Fruit fly (Drosophila melanogaster): Measurements from ENCODE around the gene Hmx.

Gene Hmx

DNA sequence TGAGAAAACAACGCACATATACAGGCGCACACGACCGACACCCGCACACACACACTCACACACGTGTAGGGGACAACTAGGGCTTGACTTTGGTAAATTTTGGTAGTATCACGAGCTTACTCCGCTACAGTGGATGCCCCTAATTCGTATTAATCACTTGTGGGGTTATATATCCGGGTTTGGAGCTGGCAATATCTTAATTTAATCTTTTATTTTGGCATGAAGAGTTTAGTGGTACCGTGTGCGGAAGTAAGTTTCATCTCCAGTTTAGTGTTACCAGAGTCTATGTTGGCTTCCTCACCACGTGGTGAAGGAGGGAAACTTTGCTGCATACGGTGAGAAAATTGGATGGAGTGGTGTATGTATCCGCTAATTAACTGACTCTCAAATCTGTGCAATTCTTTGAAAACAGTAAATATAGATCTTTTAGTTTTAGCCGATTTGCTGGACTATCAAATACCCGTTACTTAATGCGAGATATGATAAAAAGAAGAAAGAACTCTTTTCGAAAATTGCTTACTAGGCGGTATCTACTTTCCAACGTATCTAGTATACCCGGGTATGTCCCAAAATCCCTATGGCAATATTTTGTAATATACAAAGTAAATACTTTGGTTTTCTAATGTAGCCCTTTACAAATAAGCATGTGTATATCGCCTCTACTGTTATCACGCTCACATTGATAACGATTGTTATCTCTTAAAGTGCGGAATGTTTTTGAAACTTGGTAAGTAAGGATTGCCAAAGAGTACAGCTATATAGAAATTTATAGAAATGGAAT, 24.2 kb upstream of the Hmx start, which contains the start of the genes CG5823 and P5cr-2 (continued):
- peak; percentile 63 for TF ChIP-seq CG2116 (GFP tag; optimal IDR thresholded peaks at IDR 0.05)
- peak; percentile 28 for TF ChIP-seq CG18764 (GFP tag; optimal IDR thresholded peaks at IDR 0.05)
- TF ChIP-seq NK7.1 (GFP tag; optimal IDR thresholded peaks at IDR 0.05), result peak; percentile 22
- peak; percentile 43 for TF ChIP-seq bbx (GFP tag; IDR thresholded peaks at IDR 0.05; ENCODE audit: partially characterized antibody)
- TF ChIP-seq CHES-1-like (GFP tag; optimal IDR thresholded peaks at IDR 0.05), result peak; percentile 73
- peak; percentile 93 for TF ChIP-seq sd (tag; optimal IDR thresholded peaks at IDR 0.05)
- TF ChIP-seq CG11247 (GFP tag; IDR thresholded peaks at IDR 0.05), result peak; percentile 35; the same call in 1 of the 2 replicates
- no peak for TF ChIP-seq CG9727 (GFP tag; optimal IDR thresholded peaks at IDR 0.05)
- peak; percentile 39 for TF ChIP-seq CG18011 (GFP tag; optimal IDR thresholded peaks at IDR 0.05)
- TF ChIP-seq mirr (GFP tag; optimal IDR thresholded peaks at IDR 0.05), result peak; percentile 88
- peak; percentile 66 for TF ChIP-seq CG3163 (GFP tag; optimal IDR thresholded peaks at IDR 0.05)
- no peak for TF ChIP-seq pnt (GFP tag; optimal IDR thresholded peaks at IDR 0.05)
- peak; percentile 89 for TF ChIP-seq bab2 (GFP tag; optimal IDR thresholded peaks at IDR 0.05)
- TF ChIP-seq CG10979 (tag; optimal IDR thresholded peaks at IDR 0.05), result no peak
- TF ChIP-seq dmrt99B (tag; optimal IDR thresholded peaks at IDR 0.05), result no peak
- TF ChIP-seq bcd (GFP tag; optimal IDR thresholded peaks at IDR 0.05), result peak; percentile 49
- TF ChIP-seq dmrt11E (tag; optimal IDR thresholded peaks at IDR 0.05), result peak; percentile 39
- no peak for TF ChIP-seq ro (GFP tag; IDR thresholded peaks at IDR 0.05)
- peak; percentile 98 for TF ChIP-seq MESR4 (GFP tag; optimal IDR thresholded peaks at IDR 0.05)
- peak; percentile 24 for TF ChIP-seq p53 (GFP tag; optimal IDR thresholded peaks at IDR 0.05)

DNA sequence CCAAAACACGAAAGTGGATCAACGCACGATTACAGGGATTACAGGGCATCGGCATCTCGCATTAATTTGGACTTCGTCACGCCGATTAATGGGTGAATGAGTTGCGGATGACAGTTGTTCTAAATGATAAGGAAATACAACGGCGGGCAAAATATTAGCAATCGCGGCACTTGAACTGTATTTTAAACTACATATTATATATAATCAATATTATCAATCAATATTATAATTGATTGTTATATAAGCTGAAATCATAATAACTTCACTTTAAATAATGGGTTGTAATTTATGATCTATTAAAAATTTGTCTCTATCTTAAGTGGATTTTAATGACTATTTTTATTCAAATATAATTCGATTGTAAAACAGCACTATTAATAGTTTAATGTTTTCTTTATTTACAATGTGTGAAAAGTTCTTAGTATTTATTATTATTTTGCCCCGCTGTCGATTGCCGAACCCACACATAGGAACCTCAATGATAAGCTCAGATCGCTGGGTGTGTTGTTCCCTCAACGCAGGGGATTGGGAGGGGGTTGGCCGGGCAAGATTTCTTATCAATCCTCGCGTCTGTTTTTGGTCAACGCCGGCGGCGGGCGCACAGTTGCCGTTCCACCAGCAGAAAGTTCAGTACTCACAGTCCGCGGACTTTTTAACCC, 23.5 kb upstream of the Hmx start:
- no peak for TF ChIP-seq eve (GFP tag; optimal IDR thresholded peaks at IDR 0.05)
- TF ChIP-seq ken (GFP tag; IDR thresholded peaks at IDR 0.05), result 0 out of 3 replicates have a peak, but pooled peaks have one; percentile 40
- TF ChIP-seq CG12659 (GFP tag; optimal IDR thresholded peaks at IDR 0.05), result peak; percentile 4
- TF ChIP-seq CG3407 (GFP tag; optimal IDR thresholded peaks at IDR 0.05), result no peak
- TF ChIP-seq CHES-1-like (GFP tag; optimal IDR thresholded peaks at IDR 0.05), result no peak
- 0 out of 2 replicates have a peak, but pooled peaks have one; percentile 5 for TF ChIP-seq NFAT (GFP tag; IDR thresholded peaks at IDR 0.05)
- no peak for TF ChIP-seq Camta (GFP tag; optimal IDR thresholded peaks at IDR 0.05)
- TF ChIP-seq usp (GFP tag; optimal IDR thresholded peaks at IDR 0.05), result no peak
- peak; percentile 72; the same call in 1 of the 2 replicates for TF ChIP-seq Adf1 (GFP tag; IDR thresholded peaks at IDR 0.05)
- no peak for TF ChIP-seq Sin3A (optimal IDR thresholded peaks at IDR 0.05)
- peak; percentile 65 for TF ChIP-seq CG8388 (GFP tag; optimal IDR thresholded peaks at IDR 0.05)
- TF ChIP-seq da (GFP tag; optimal IDR thresholded peaks at IDR 0.05), result no peak
- TF ChIP-seq ro (GFP tag; IDR thresholded peaks at IDR 0.05), result no peak
- TF ChIP-seq ssp (GFP tag; IDR thresholded peaks at IDR 0.05), result no peak
- TF ChIP-seq Oaz (GFP tag; IDR thresholded peaks at IDR 0.05), result no peak
- TF ChIP-seq Optix (GFP tag; IDR thresholded peaks at IDR 0.05), result no peak
- no peak for TF ChIP-seq Dll (GFP tag; IDR thresholded peaks at IDR 0.05; ENCODE audit: partially characterized antibody)
- no peak for TF ChIP-seq CG1792 (GFP tag; optimal IDR thresholded peaks at IDR 0.05)
- peak; percentile 40 for TF ChIP-seq Hr3 (GFP tag; optimal IDR thresholded peaks at IDR 0.05)
- no peak for TF ChIP-seq Asciz (GFP tag; optimal IDR thresholded peaks at IDR 0.05)
- TF ChIP-seq MTF-1 (GFP tag; optimal IDR thresholded peaks at IDR 0.05; ENCODE audit: borderline replicate concordance), result no peak
- no peak for TF ChIP-seq Hr78 (GFP tag; optimal IDR thresholded peaks at IDR 0.05)
- TF ChIP-seq HLH3B (GFP tag; IDR thresholded peaks at IDR 0.05), result no peak
- TF ChIP-seq D19B (GFP tag; optimal IDR thresholded peaks at IDR 0.05), result peak; percentile 44
- TF ChIP-seq chif (GFP tag; optimal IDR thresholded peaks at IDR 0.05), result no peak
- 0 out of 2 replicates have a peak, but pooled peaks have one; percentile 19 for TF ChIP-seq CG3847 (GFP tag; IDR thresholded peaks at IDR 0.05)
- no peak for TF ChIP-seq Ets97D (GFP tag; optimal IDR thresholded peaks at IDR 0.05)
- TF ChIP-seq CG1602 (GFP tag; optimal IDR thresholded peaks at IDR 0.05), result peak; percentile 0
- TF ChIP-seq CG4854 (GFP tag; optimal IDR thresholded peaks at IDR 0.05), result no peak
- TF ChIP-seq vnd (GFP tag; IDR thresholded peaks at IDR 0.05; ENCODE audit: partially characterized antibody), result no peak
